Worm (Caenorhabditis elegans) whole organism, late embryonic: Measurements from ENCODE around the gene pqn-16.

Source experiments
- C08G9.2 ChIP-seq: sonication (generic microtip); optimal IDR thresholded peaks from 2 replicates; lab custom pipeline; 2016; ENCODE audit warnings: mild to moderate bottlenecking, missing genetic modification characterization, moderate library complexity, missing compliant biosample characterization
- C38D4.7 ChIP-seq: fragments of 200-800 bp; sonication (Bioruptor generic); optimal IDR thresholded peaks from 2 replicates; lab custom pipeline; 2018; ENCODE audit warnings: mild to moderate bottlenecking, missing genetic modification characterization, moderate library complexity, missing compliant biosample characterization
- F13H6.1 ChIP-seq: sonication (generic microtip); optimal IDR thresholded peaks from 2 replicates; lab custom pipeline; 2016; ENCODE audit warnings: missing genetic modification characterization, missing compliant biosample characterization
- K09A11.1 ChIP-seq: sonication (generic microtip); optimal IDR thresholded peaks from 2 replicates; lab custom pipeline; 2017; ENCODE audit warnings: antibody characterized with exemption, mild to moderate bottlenecking, missing genetic modification characterization, missing compliant biosample characterization; ENCODE audit not compliant: insufficient read depth
- ceh-14 ChIP-seq: sonication (generic microtip); optimal IDR thresholded peaks from 2 replicates; lab custom pipeline; 2016; ENCODE audit warnings: missing genotype, missing genetic modification characterization, missing compliant biosample characterization
- ceh-30 ChIP-seq: fragments of 150-350 bp; optimal IDR thresholded peaks from 2 replicates; lab custom pipeline; 2014; ENCODE audit warnings: missing biosample characterization, missing genetic modification characterization
- ceh-31 ChIP-seq: sonication (generic microtip); optimal IDR thresholded peaks from 2 replicates; lab custom pipeline; 2016; ENCODE audit warnings: missing genetic modification characterization, missing compliant biosample characterization
- ceh-45 ChIP-seq: fragments of 200-800 bp; sonication (Bioruptor generic); IDR thresholded peaks from 2 replicates; pipeline ENCODE4 v1.3.6; 2022; ENCODE audit warnings: missing genetic modification reagents, missing genetic modification characterization, missing compliant biosample characterization
- ceh-6 ChIP-seq: fragments of 200-800 bp; sonication (Bioruptor generic); optimal IDR thresholded peaks from 2 replicates; lab custom pipeline; 2018; ENCODE audit warnings: mild to moderate bottlenecking, missing genetic modification characterization, missing compliant biosample characterization
- che-1 ChIP-seq: sonication (generic microtip); optimal IDR thresholded peaks from 2 replicates; lab custom pipeline; 2016; ENCODE audit warnings: mild to moderate bottlenecking, missing genetic modification characterization, missing compliant biosample characterization
- elt-4 ChIP-seq: sonication (generic microtip); optimal IDR thresholded peaks from 2 replicates; lab custom pipeline; 2016; ENCODE audit warnings: missing genetic modification characterization, missing compliant biosample characterization
- eyg-1 ChIP-seq: sonication (generic microtip); optimal IDR thresholded peaks from 2 replicates; lab custom pipeline; 2016; ENCODE audit warnings: missing genotype, missing genetic modification characterization, missing compliant biosample characterization
- fkh-6 ChIP-seq: sonication (generic microtip); optimal IDR thresholded peaks from 2 replicates; lab custom pipeline; 2016; ENCODE audit warnings: missing genetic modification characterization, missing compliant biosample characterization
- gmeb-2 ChIP-seq: sonication (generic microtip); optimal IDR thresholded peaks from 2 replicates; lab custom pipeline; 2016; ENCODE audit warnings: missing genetic modification characterization, inconsistent platforms, missing compliant biosample characterization
- hlh-6 ChIP-seq: sonication (generic microtip); optimal IDR thresholded peaks from 2 replicates; lab custom pipeline; 2016; ENCODE audit warnings: missing genotype, missing genetic modification characterization, missing compliant biosample characterization
- hlh-8 ChIP-seq: sonication (generic microtip); optimal IDR thresholded peaks from 2 replicates; lab custom pipeline; 2016; ENCODE audit warnings: missing genotype, missing genetic modification characterization, missing compliant biosample characterization
- lin-11 ChIP-seq: fragments of 200-800 bp; sonication (Bioruptor generic); optimal IDR thresholded peaks from 2 replicates; lab custom pipeline; 2018; ENCODE audit warnings: mild to moderate bottlenecking, missing genetic modification characterization, missing compliant biosample characterization
- nhr-232 ChIP-seq: sonication (generic microtip); optimal IDR thresholded peaks from 2 replicates; lab custom pipeline; 2016; ENCODE audit warnings: missing genetic modification characterization, missing compliant biosample characterization
- npax-4 ChIP-seq: sonication (generic microtip); optimal IDR thresholded peaks from 2 replicates; lab custom pipeline; 2016; ENCODE audit warnings: missing genetic modification characterization, missing compliant biosample characterization
- odd-2 ChIP-seq: sonication (generic microtip); optimal IDR thresholded peaks from 2 replicates; lab custom pipeline; 2017; ENCODE audit warnings: antibody characterized with exemption, mild to moderate bottlenecking, missing genetic modification characterization, missing compliant biosample characterization
- pag-3 ChIP-seq: sonication (generic microtip); optimal IDR thresholded peaks from 2 replicates; lab custom pipeline; 2016; ENCODE audit warnings: missing compliant biosample characterization, missing genetic modification characterization, borderline replicate concordance
- pros-1 ChIP-seq: fragments of 150-350 bp; optimal IDR thresholded peaks from 2 replicates; lab custom pipeline; 2014; ENCODE audit warnings: missing biosample characterization, missing genetic modification reagents, missing genetic modification characterization
- ref-2 ChIP-seq: sonication (generic microtip); optimal IDR thresholded peaks from 2 replicates; lab custom pipeline; 2016; ENCODE audit warnings: missing genetic modification characterization, missing compliant biosample characterization
- rnt-1 ChIP-seq: sonication (generic microtip); optimal IDR thresholded peaks from 2 replicates; lab custom pipeline; 2016; ENCODE audit warnings: missing genetic modification characterization, missing compliant biosample characterization
- sox-4 ChIP-seq: sonication (generic microtip); optimal IDR thresholded peaks from 2 replicates; lab custom pipeline; 2017; ENCODE audit warnings: mild to moderate bottlenecking, missing genetic modification characterization, inconsistent platforms, missing compliant biosample characterization
- syd-9 ChIP-seq: sonication (generic microtip); optimal IDR thresholded peaks from 2 replicates; lab custom pipeline; 2016; ENCODE audit warnings: mild to moderate bottlenecking, missing genetic modification characterization, moderate library complexity, missing compliant biosample characterization
- tbx-2 ChIP-seq: sonication (generic microtip); optimal IDR thresholded peaks from 2 replicates; lab custom pipeline; 2016; ENCODE audit warnings: missing genetic modification characterization, missing compliant biosample characterization
- tbx-7 ChIP-seq: sonication (generic microtip); optimal IDR thresholded peaks from 2 replicates; lab custom pipeline; 2016; ENCODE audit warnings: missing genotype, missing genetic modification characterization, missing compliant biosample characterization
- unc-42 ChIP-seq: sonication (generic microtip); optimal IDR thresholded peaks from 2 replicates; lab custom pipeline; 2016; ENCODE audit warnings: missing genotype, missing genetic modification characterization, missing compliant biosample characterization
- unc-55 ChIP-seq: sonication (generic microtip); optimal IDR thresholded peaks from 2 replicates; lab custom pipeline; 2017; ENCODE audit warnings: missing biosample characterization, missing genetic modification reagents, missing genetic modification characterization
- unc-86 ChIP-seq: sonication (generic microtip); optimal IDR thresholded peaks from 2 replicates; lab custom pipeline; 2016; ENCODE audit warnings: missing genetic modification characterization, missing compliant biosample characterization
- ztf-16 ChIP-seq: sonication (generic microtip); optimal IDR thresholded peaks from 2 replicates; lab custom pipeline; 2017; ENCODE audit warnings: missing genetic modification characterization, missing compliant biosample characterization

The pqn-16 gene

ce11 chrV:9173789-9174188, at the start of gene pqn-16:
pqn-16 (plus strand) TSS chrV:9174089.
- TF ChIP-seq unc-42 (tag; lab: Kevin White, UChicago): no peak

ce11 chrV:9124180-9124579, 49.7 kb upstream of the pqn-16 start, which contains the start of gene F21C10.6:
F21C10.6 (plus strand) TSS chrV:9124480.
- TF ChIP-seq che-1 (tag; lab: Kevin White, UChicago): no peak
- no peak for TF ChIP-seq F13H6.1
- no peak for TF ChIP-seq unc-55 (GFP tag; lab: Kevin White, UChicago)
- no peak for TF ChIP-seq ceh-31
- no peak for TF ChIP-seq tbx-2 (tag; lab: Kevin White, UChicago)
- TF ChIP-seq C38D4.7: no peak
- no peak for TF ChIP-seq lin-11 (tag; lab: Kevin White, UChicago)
- no peak for TF ChIP-seq C08G9.2 (tag; lab: Kevin White, UChicago)
- TF ChIP-seq fkh-6 (tag; lab: Kevin White, UChicago): no peak

ce11 chrV:9125345-9125744, 48.5 kb upstream of the pqn-16 start, which contains the start of gene F21C10.5:
F21C10.5 (plus strand) TSS chrV:9125645.
- TF ChIP-seq lin-11 (tag; lab: Kevin White, UChicago): no peak
- no peak for TF ChIP-seq odd-2 (tag; lab: Kevin White, UChicago)
- no peak for TF ChIP-seq hlh-6
- no peak for TF ChIP-seq nhr-232 (tag; lab: Kevin White, UChicago)

ce11 chrV:9126316-9126715, 47.6 kb upstream of the pqn-16 start, which contains the start of gene F21C10.4:
F21C10.4 (plus strand) TSS chrV:9126616.
- TF ChIP-seq ceh-30 (tag; lab: Kevin White, UChicago) (no peak), ceh-6 (GFP tag; lab: Kevin White, UChicago) (no peak), sox-4 (tag; lab: Kevin White, UChicago) (no peak), fkh-6 (tag; lab: Kevin White, UChicago) (no peak), C38D4.7 (no peak), gmeb-2 (tag; lab: Kevin White, UChicago) (no peak), unc-86 (tag; lab: Kevin White, UChicago) (no peak), elt-4 (tag; lab: Kevin White, UChicago) (no peak), ceh-14 (no peak), che-1 (tag; lab: Kevin White, UChicago) (no peak), odd-2 (tag; lab: Kevin White, UChicago) (no peak), tbx-7 (tag; lab: Kevin White, UChicago) (no peak), pros-1 (tag; lab: Kevin White, UChicago) (no peak), tbx-2 (tag; lab: Kevin White, UChicago) (no peak)

ce11 chrV:9127773-9128172, 46.1 kb upstream of the pqn-16 start, which contains the start of gene F21C10.3:
F21C10.3 (plus strand) TSS chrV:9128073.
- TF ChIP-seq ceh-45: no peak
- TF ChIP-seq elt-4 (tag; lab: Kevin White, UChicago): no peak
- TF ChIP-seq rnt-1 (tag; lab: Kevin White, UChicago): no peak
- TF ChIP-seq ztf-16: no peak
- no peak for TF ChIP-seq hlh-8 (tag; lab: Kevin White, UChicago)
- TF ChIP-seq ceh-31: no peak
- no peak for TF ChIP-seq pag-3
- no peak for TF ChIP-seq fkh-6 (tag; lab: Kevin White, UChicago)
- no peak for TF ChIP-seq syd-9 (tag; lab: Kevin White, UChicago)
- TF ChIP-seq K09A11.1: no peak
- no peak for TF ChIP-seq unc-42 (tag; lab: Kevin White, UChicago)
- TF ChIP-seq ref-2 (tag; lab: Kevin White, UChicago): no peak
- TF ChIP-seq unc-55 (GFP tag; lab: Kevin White, UChicago): no peak
- TF ChIP-seq hlh-6: no peak
- TF ChIP-seq eyg-1 (tag; lab: Kevin White, UChicago): no peak
- TF ChIP-seq npax-4 (tag; lab: Kevin White, UChicago): no peak
- no peak for TF ChIP-seq lin-11 (tag; lab: Kevin White, UChicago)
